Fruit fly (Drosophila melanogaster) whole organism, embryonic: ENCODE results near the gene CG15353.

Source experiments
- B-H1 ChIP-seq: fragments of 200-800 bp; sonication (Bioruptor generic); IDR thresholded peaks from 3 replicates; pipeline ENCODE4 v1.3.6; 2022; ENCODE audit warnings: missing biosample characterization, missing genetic modification characterization
- Bteb2 ChIP-seq: fragments of 200-800 bp; sonication (Bioruptor generic); optimal IDR thresholded peaks from 2 replicates; lab custom pipeline; 2016; ENCODE audit warnings: missing biosample characterization, missing genetic modification characterization
- C15 ChIP-seq: fragments of 200-800 bp; sonication (Bioruptor generic); IDR thresholded peaks from 3 replicates; pipeline ENCODE4 v1.3.6; 2022; ENCODE audit warnings: missing biosample characterization, missing genetic modification characterization
- CG10321 ChIP-seq: fragments of 200-800 bp; sonication (Bioruptor generic); IDR thresholded peaks from 2 replicates; pipeline ENCODE4 v1.3.6; 2022; ENCODE audit warnings: missing biosample characterization, missing genetic modification characterization
- CG10543 ChIP-seq: fragments of 200-800 bp; sonication (Bioruptor generic); optimal IDR thresholded peaks from 3 replicates; lab custom pipeline; 2017; ENCODE audit warnings: missing biosample characterization, mild to moderate bottlenecking, missing genetic modification characterization, moderate library complexity
- CG10979 ChIP-seq: fragments of 200-800 bp; sonication (Bioruptor generic); optimal IDR thresholded peaks from 2 replicates; lab custom pipeline; 2018; ENCODE audit warnings: missing biosample characterization, mild to moderate bottlenecking, missing genetic modification characterization, moderate library complexity
- CG11560 ChIP-seq: fragments of 200-800 bp; sonication (Bioruptor generic); IDR thresholded peaks from 3 replicates; pipeline ENCODE4 v1.3.6; 2022; ENCODE audit warnings: missing biosample characterization, missing genetic modification characterization
- CG14441 ChIP-seq: fragments of 200-800 bp; sonication (Bioruptor generic); IDR thresholded peaks from 2 replicates; pipeline ENCODE4 v1.3.6; 2022; ENCODE audit warnings: missing biosample characterization, missing genetic modification characterization
- CG14710 ChIP-seq: fragments of 200-800 bp; sonication (Bioruptor generic); optimal IDR thresholded peaks from 3 replicates; lab custom pipeline; 2019; ENCODE audit warnings: missing biosample characterization, mild to moderate bottlenecking, missing genetic modification characterization, moderate library complexity
- CG15479 ChIP-seq: fragments of 200-800 bp; sonication (Bioruptor generic); optimal IDR thresholded peaks from 3 replicates; lab custom pipeline; 2019; ENCODE audit warnings: missing biosample characterization, mild to moderate bottlenecking, missing genetic modification characterization, moderate library complexity
- CG15601 ChIP-seq: fragments of 200-800 bp; sonication (Bioruptor generic); optimal IDR thresholded peaks from 3 replicates; lab custom pipeline; 2019; ENCODE audit warnings: missing biosample characterization, mild to moderate bottlenecking, missing genetic modification characterization, moderate library complexity
- CG15696 ChIP-seq: fragments of 200-800 bp; sonication (Bioruptor generic); optimal IDR thresholded peaks from 2 replicates; lab custom pipeline; 2019; ENCODE audit warnings: missing biosample characterization, mild to moderate bottlenecking, missing genetic modification characterization, moderate library complexity
- CG17186 ChIP-seq: fragments of 200-800 bp; sonication (Bioruptor generic); optimal IDR thresholded peaks from 3 replicates; lab custom pipeline; 2017; ENCODE audit warnings: missing biosample characterization, missing genetic modification reagents, missing genetic modification characterization
- CG1792 ChIP-seq: fragments of 200-800 bp; sonication (Bioruptor generic); optimal IDR thresholded peaks from 2 replicates; lab custom pipeline; 2016; ENCODE audit warnings: missing biosample characterization, missing genetic modification characterization
- CG2202 ChIP-seq: fragments of 200-800 bp; sonication (Bioruptor generic); optimal IDR thresholded peaks from 2 replicates; lab custom pipeline; 2018; ENCODE audit warnings: missing biosample characterization, mild to moderate bottlenecking, missing genetic modification characterization
- CG2712 ChIP-seq: fragments of 200-800 bp; optimal IDR thresholded peaks from 3 replicates; lab custom pipeline; 2019; ENCODE audit warnings: missing biosample characterization, mild to moderate bottlenecking, missing genetic modification characterization, moderate library complexity
- CG33213 ChIP-seq: fragments of 200-800 bp; sonication (Bioruptor generic); optimal IDR thresholded peaks from 3 replicates; lab custom pipeline; 2016; ENCODE audit warnings: missing biosample characterization, missing genetic modification characterization
- CG3726 ChIP-seq: fragments of 200-800 bp; sonication (Bioruptor generic); IDR thresholded peaks from 3 replicates; pipeline ENCODE4, ENCODE4 v1.3.6; 2022; ENCODE audit warnings: missing biosample characterization, missing genetic modification characterization
- CG4424 ChIP-seq: fragments of 200-800 bp; sonication (Bioruptor generic); optimal IDR thresholded peaks from 3 replicates; lab custom pipeline; 2016; ENCODE audit warnings: missing biosample characterization, missing genetic modification characterization
- CG6272 ChIP-seq: fragments of 200-800 bp; sonication (Bioruptor generic); IDR thresholded peaks from 2 replicates; pipeline ENCODE4 v1.3.6; 2022; ENCODE audit warnings: missing biosample characterization, missing genetic modification characterization
- CG8478 ChIP-seq: fragments of >200 bp; optimal IDR thresholded peaks from 2 replicates; lab custom pipeline; 2018
- CG8944 ChIP-seq: fragments of 200-800 bp; sonication (Bioruptor generic); optimal IDR thresholded peaks from 3 replicates; lab custom pipeline; 2016; ENCODE audit warnings: missing biosample characterization, missing genetic modification characterization
- CG9797 ChIP-seq: fragments of 200-800 bp; sonication (Bioruptor generic); optimal IDR thresholded peaks from 3 replicates; lab custom pipeline; 2018; ENCODE audit warnings: missing biosample characterization, mild to moderate bottlenecking, missing genetic modification characterization
- Dip3 ChIP-seq: fragments of 200-800 bp; sonication (Bioruptor generic); optimal IDR thresholded peaks from 3 replicates; lab custom pipeline; 2016; ENCODE audit warnings: missing biosample characterization, missing genetic modification characterization
- Doc2 ChIP-seq: fragments of 200-800 bp; sonication (Bioruptor generic); IDR thresholded peaks from 2 replicates; pipeline ENCODE4 v1.3.6; 2022; ENCODE audit warnings: missing biosample characterization, missing genetic modification characterization
- E2f1 ChIP-seq: fragments of 200-800 bp; sonication (Bioruptor generic); IDR thresholded peaks from 2 replicates; pipeline ENCODE4 v1.3.6; 2022; ENCODE audit warnings: missing biosample characterization, missing genetic modification characterization
- Fer2 ChIP-seq: fragments of 200-800 bp; sonication (Bioruptor generic); optimal IDR thresholded peaks from 2 replicates; lab custom pipeline; 2018; ENCODE audit warnings: missing biosample characterization, mild to moderate bottlenecking, missing genetic modification characterization, moderate library complexity
- Hr78 ChIP-seq, 2 experiments: fragments of 200-800 bp in 1 of 2; fragments of >200 bp in 1 of 2; sonication (Bioruptor generic) in 1 of 2; optimal IDR thresholded peaks; 2 replicates each; lab custom pipeline; 2017 to 2019; ENCODE audit warnings: missing biosample characterization in 2 of 2, missing genetic modification characterization in 2 of 2, mild to moderate bottlenecking in 1 of 2, moderate library complexity in 1 of 2
- Kr ChIP-seq: fragments of 200-800 bp; sonication (Bioruptor generic); optimal IDR thresholded peaks from 2 replicates; lab custom pipeline; 2017; ENCODE audit warnings: missing biosample characterization, mild to moderate bottlenecking, missing genetic modification characterization
- MESR4 ChIP-seq: fragments of 200-800 bp; sonication (Bioruptor generic); optimal IDR thresholded peaks from 2 replicates; lab custom pipeline; 2018; ENCODE audit warnings: missing biosample characterization, mild to moderate bottlenecking, missing genetic modification characterization, moderate library complexity
- Max ChIP-seq: fragments of 200-800 bp; sonication (Bioruptor generic); optimal IDR thresholded peaks from 2 replicates; lab custom pipeline; 2016; ENCODE audit warnings: missing biosample characterization, mild to moderate bottlenecking, missing genetic modification characterization
- NK7.1 ChIP-seq: fragments of 200-800 bp; sonication (Bioruptor generic); optimal IDR thresholded peaks from 3 replicates; lab custom pipeline; 2016; ENCODE audit warnings: missing biosample characterization, missing genetic modification characterization
- Oaz ChIP-seq: fragments of 200-800 bp; sonication (Bioruptor generic); IDR thresholded peaks from 2 replicates; pipeline ENCODE4 v1.3.6; 2022; ENCODE audit warnings: missing biosample characterization, missing genetic modification characterization
- Opbp ChIP-seq: fragments of 200-800 bp; sonication (Bioruptor generic); IDR thresholded peaks from 3 replicates; pipeline ENCODE4 v1.3.6; 2022; ENCODE audit warnings: missing biosample characterization, missing genetic modification characterization; ENCODE audit not compliant: partially characterized antibody
- YL-1 ChIP-seq: fragments of 200-800 bp; sonication (Bioruptor generic); optimal IDR thresholded peaks from 3 replicates; lab custom pipeline; 2017; ENCODE audit warnings: missing biosample characterization, mild to moderate bottlenecking, missing genetic modification characterization
- cad ChIP-seq: fragments of >200 bp; optimal IDR thresholded peaks from 2 replicates; lab custom pipeline; 2017; ENCODE audit warnings: missing biosample characterization, missing genetic modification characterization
- chif ChIP-seq, 2 experiments: fragments of 200-800 bp; sonication (Bioruptor generic); optimal IDR thresholded peaks; 3 replicates each; lab custom pipeline; 2016; ENCODE audit warnings: missing biosample characterization in 2 of 2, missing genetic modification characterization in 2 of 2
- fd64A ChIP-seq: fragments of 200-800 bp; sonication (Bioruptor generic); optimal IDR thresholded peaks from 3 replicates; lab custom pipeline; 2018; ENCODE audit warnings: missing biosample characterization, mild to moderate bottlenecking, missing genetic modification characterization
- fd96Cb ChIP-seq: fragments of 200-800 bp; sonication (Bioruptor generic); optimal IDR thresholded peaks from 2 replicates; lab custom pipeline; 2018; ENCODE audit warnings: missing biosample characterization, mild to moderate bottlenecking, missing genetic modification characterization, moderate library complexity
- fu2 ChIP-seq: fragments of 200-800 bp; sonication (Bioruptor generic); optimal IDR thresholded peaks from 2 replicates; lab custom pipeline; 2016; ENCODE audit warnings: missing biosample characterization, missing genetic modification characterization
- hb ChIP-seq: fragments of 200-800 bp; sonication (Bioruptor generic); IDR thresholded peaks from 3 replicates; pipeline ENCODE4 v1.3.6; 2022; ENCODE audit warnings: missing biosample characterization, missing genetic modification characterization; ENCODE audit not compliant: partially characterized antibody
- her ChIP-seq: fragments of 200-800 bp; sonication (Bioruptor generic); optimal IDR thresholded peaks from 2 replicates; lab custom pipeline; 2016; ENCODE audit warnings: missing biosample characterization, missing genetic modification characterization
- kah ChIP-seq: fragments of 200-800 bp; sonication (Bioruptor generic); optimal IDR thresholded peaks from 2 replicates; lab custom pipeline; 2018; ENCODE audit warnings: missing biosample characterization, mild to moderate bottlenecking, missing genetic modification characterization
- klu ChIP-seq: fragments of 200-800 bp; sonication (Bioruptor generic); IDR thresholded peaks from 2 replicates; pipeline ENCODE4 v1.3.6; 2022; ENCODE audit warnings: missing biosample characterization, missing genetic modification characterization
- mam ChIP-seq: fragments of 200-800 bp; sonication (Bioruptor generic); optimal IDR thresholded peaks from 3 replicates; lab custom pipeline; 2016; ENCODE audit warnings: missing biosample characterization, missing genetic modification characterization
- nmo ChIP-seq: fragments of 200-800 bp; sonication (Bioruptor generic); optimal IDR thresholded peaks from 2 replicates; lab custom pipeline; 2018; ENCODE audit warnings: missing biosample characterization, mild to moderate bottlenecking, missing genetic modification characterization, moderate library complexity
- pan ChIP-seq, 4 experiments: fragments of >200 bp in 3 of 4; fragments of 200-800 bp in 1 of 4; sonication (Bioruptor generic) in 1 of 4; optimal IDR thresholded peaks in 3 of 4; IDR thresholded peaks in 1 of 4; 2 replicates each; pipeline versions ENCODE4 v1.3.6 to Lab custom; 2017 to 2022; ENCODE audit warnings: missing biosample characterization in 2 of 4, missing genetic modification characterization in 2 of 4, mixed read lengths in 1 of 4
- ro ChIP-seq: fragments of 200-800 bp; sonication (Bioruptor generic); IDR thresholded peaks from 2 replicates; pipeline ENCODE4 v1.3.6; 2022; ENCODE audit warnings: missing biosample characterization, missing genetic modification characterization
- vnd ChIP-seq: fragments of 200-800 bp; sonication (Bioruptor generic); IDR thresholded peaks from 3 replicates; pipeline ENCODE4 v1.3.6; 2022; ENCODE audit warnings: missing biosample characterization, missing genetic modification characterization; ENCODE audit not compliant: partially characterized antibody
- wor ChIP-seq: fragments of 200-800 bp; sonication (Bioruptor generic); IDR thresholded peaks from 2 replicates; pipeline ENCODE4 v1.3.6; 2022; ENCODE audit warnings: missing biosample characterization, missing genetic modification characterization

Gene CG15353

DNA sequence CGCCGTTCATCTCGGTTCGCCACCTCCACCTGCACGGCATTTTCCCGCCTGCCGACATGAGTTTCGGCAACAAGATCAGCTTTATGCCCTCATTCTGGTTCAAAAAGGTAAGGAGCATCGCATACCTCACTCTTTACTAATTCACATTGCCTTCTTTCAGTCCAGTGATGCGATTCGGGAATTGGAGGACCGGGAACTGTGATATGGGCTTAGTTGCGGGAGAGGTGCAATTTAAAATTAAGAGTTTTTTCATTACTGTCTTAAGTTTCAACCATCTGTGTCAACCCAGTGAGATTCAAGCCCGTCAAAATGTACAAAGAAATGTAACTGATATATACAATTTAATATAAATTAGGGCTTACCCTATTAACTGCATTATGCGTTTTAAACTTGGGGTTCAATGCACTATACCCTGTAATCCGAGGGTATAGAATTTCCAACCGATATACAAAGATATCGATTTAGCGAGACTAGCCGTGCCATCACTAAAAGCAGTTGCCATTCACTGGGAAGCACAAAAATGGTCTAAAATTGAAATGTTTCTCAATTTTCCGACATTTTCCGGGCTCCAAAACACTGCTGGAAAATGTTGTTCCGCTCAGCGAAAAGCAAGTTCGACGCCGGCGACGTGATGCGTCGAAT is 25.1 kb downstream of the CG15353 start, which contains the start of gene CG7289:
TSS of gene CG7289 (plus strand) at position 492 of the 642 bp plus-strand sequence.
- no peak for TF ChIP-seq CG33213 (GFP tag; lab: Kevin White, UChicago)
- no peak for TF ChIP-seq CG10321 (GFP tag; lab: Robert Waterston, UW)
- TF ChIP-seq CG14441 (GFP tag; lab: Robert Waterston, UW) = peak; percentile 30; the same call in 1 of the 2 replicates
- TF ChIP-seq vnd = peak; percentile 11; the same call in 1 of the 3 replicates
- TF ChIP-seq wor (GFP tag; lab: Robert Waterston, UW) = no peak
- TF ChIP-seq nmo = no peak
- no peak for TF ChIP-seq CG17186 (GFP tag; lab: Kevin White, UChicago)
- TF ChIP-seq CG10543 (GFP tag; lab: Kevin White, UChicago) = no peak
- no peak for TF ChIP-seq Fer2
- TF ChIP-seq CG4424 (GFP tag; lab: Kevin White, UChicago) = no peak
- no peak for TF ChIP-seq CG14710 (tag; lab: Kevin White, UChicago)
- no peak for TF ChIP-seq CG2202 (tag; lab: Kevin White, UChicago)
- TF ChIP-seq Kr = no peak
- no peak for TF ChIP-seq Doc2 (GFP tag; lab: Robert Waterston, UW)
- TF ChIP-seq CG10979 (tag; lab: Kevin White, UChicago) = peak; percentile 9
- no peak for TF ChIP-seq Dip3 (GFP tag; lab: Kevin White, UChicago)
- TF ChIP-seq CG11560 (tag; lab: Robert Waterston, UW) = peak; percentile 41; the same call in 1 of the 3 replicates
- TF ChIP-seq cad (GFP tag; lab: Kevin White, UChicago) = no peak
- no peak for TF ChIP-seq CG3726 (GFP tag; lab: Robert Waterston, UW)
- TF ChIP-seq NK7.1 (GFP tag; lab: Kevin White, UChicago) = no peak
- TF ChIP-seq fu2 (GFP tag; lab: Kevin White, UChicago) = no peak
- TF ChIP-seq E2f1 (GFP tag; lab: Robert Waterston, UW) = no peak
- no peak for TF ChIP-seq klu (GFP tag; lab: Robert Waterston, UW)
- TF ChIP-seq fd64A (GFP tag; lab: Kevin White, UChicago) = no peak
- TF ChIP-seq B-H1 (GFP tag; lab: Robert Waterston, UW) = no peak
- no peak for TF ChIP-seq CG15601 (tag; lab: Kevin White, UChicago)
- no peak for TF ChIP-seq chif (GFP tag; optimal IDR thresholded peaks at IDR 0.05; lab: Kevin White, UChicago)
- no peak for TF ChIP-seq her (GFP tag; lab: Kevin White, UChicago)
- TF ChIP-seq CG8944 = no peak
- TF ChIP-seq YL-1 (GFP tag; lab: Kevin White, UChicago) = peak; percentile 49
- no peak for TF ChIP-seq Oaz
- no peak for TF ChIP-seq CG15696 (tag; lab: Kevin White, UChicago)
- TF ChIP-seq Max (GFP tag; lab: Kevin White, UChicago) = no peak
- no peak for TF ChIP-seq CG9797
- no peak for TF ChIP-seq kah (GFP tag; lab: Kevin White, UChicago)
- TF ChIP-seq C15 (GFP tag; lab: Robert Waterston, UW) = no peak
- TF ChIP-seq fd96Cb = no peak
- TF ChIP-seq CG8478 (lab: Kevin White, UChicago) = no peak
- TF ChIP-seq mam (GFP tag; lab: Kevin White, UChicago) = peak; percentile 12
- no peak for TF ChIP-seq Bteb2 (GFP tag; lab: Kevin White, UChicago)
- peak; percentile 53 for TF ChIP-seq MESR4
- TF ChIP-seq ro (GFP tag; lab: Robert Waterston, UW) = no peak
- TF ChIP-seq Hr78 (GFP tag; optimal IDR thresholded peaks at IDR 0.05; lab: Kevin White, UChicago) = no peak
- no peak for TF ChIP-seq CG2712 (tag; lab: Kevin White, UChicago)
- no peak for TF ChIP-seq CG6272 (GFP tag; lab: Robert Waterston, UW)
- TF ChIP-seq hb (GFP tag; lab: Robert Waterston, UW) = peak; percentile 54; the same call in 1 of the 3 replicates
- peak; percentile 71; the same call in 2 of the 3 replicates for TF ChIP-seq Opbp
- no peak for TF ChIP-seq CG1792
- TF ChIP-seq CG15479 = no peak
- peak in 1 of 2 experiments; percentile 28 for TF ChIP-seq pan (optimal IDR thresholded peaks at IDR 0.05; lab: Kevin White, UChicago)
- TF ChIP-seq pan (GFP tag; optimal IDR thresholded peaks at IDR 0.05 in 1 of 2, IDR thresholded peaks at IDR 0.05 in 1 of 2) = peak in 1 of 2 experiments; percentile 34
